Fruit fly (Drosophila melanogaster) whole organism, embryonic: ENCODE results near the gene CG13046.

ENCODE experiments used
- Antp ChIP-seq: fragments of 200-800 bp; sonication (Bioruptor generic); optimal IDR thresholded peaks from 3 replicates; lab custom pipeline; 2016; ENCODE audit warnings: missing biosample characterization, missing genetic modification characterization
- Bdp1 ChIP-seq: fragments of 200-800 bp; sonication (Bioruptor generic); optimal IDR thresholded peaks from 3 replicates; lab custom pipeline; 2016; ENCODE audit warnings: missing biosample characterization, missing genetic modification characterization
- CG12659 ChIP-seq: fragments of 200-800 bp; sonication (Bioruptor generic); optimal IDR thresholded peaks from 3 replicates; lab custom pipeline; 2017; ENCODE audit warnings: mild to moderate bottlenecking, missing biosample characterization, missing genetic modification reagents, missing genetic modification characterization
- CG13287 ChIP-seq: fragments of 200-800 bp; sonication (Bioruptor generic); IDR thresholded peaks from 2 replicates; pipeline ENCODE4 v1.3.6; 2022; ENCODE audit warnings: missing biosample characterization, missing genetic modification characterization; ENCODE audit not compliant: partially characterized antibody
- CG13296 ChIP-seq: fragments of 200-800 bp; sonication (Bioruptor generic); optimal IDR thresholded peaks from 3 replicates; lab custom pipeline; 2018; ENCODE audit warnings: missing biosample characterization, mild to moderate bottlenecking, missing genetic modification characterization
- CG13894 ChIP-seq: fragments of 200-800 bp; sonication (Bioruptor generic); optimal IDR thresholded peaks from 3 replicates; lab custom pipeline; 2018; ENCODE audit warnings: missing biosample characterization, mild to moderate bottlenecking, missing genetic modification characterization, moderate library complexity
- CG15269 ChIP-seq: fragments of 200-800 bp; sonication (Bioruptor generic); optimal IDR thresholded peaks from 2 replicates; lab custom pipeline; 2018; ENCODE audit warnings: missing biosample characterization, mild to moderate bottlenecking, missing genetic modification characterization, moderate library complexity
- CG1602 ChIP-seq: fragments of 200-800 bp; sonication (Bioruptor generic); optimal IDR thresholded peaks from 3 replicates; lab custom pipeline; 2016; ENCODE audit warnings: missing biosample characterization, missing genetic modification characterization
- CG16815 ChIP-seq: fragments of 200-800 bp; sonication (Bioruptor generic); optimal IDR thresholded peaks from 3 replicates; lab custom pipeline; 2017; ENCODE audit warnings: missing biosample characterization, mild to moderate bottlenecking, missing genetic modification characterization
- CG17328 ChIP-seq: fragments of 200-800 bp; sonication (Bioruptor generic); IDR thresholded peaks from 2 replicates; pipeline ENCODE4 v1.3.6; 2022; ENCODE audit warnings: missing biosample characterization, missing genetic modification characterization
- CG18476 ChIP-seq: fragments of 200-800 bp; sonication (Bioruptor generic); optimal IDR thresholded peaks from 2 replicates; lab custom pipeline; 2016; ENCODE audit warnings: missing biosample characterization, mild to moderate bottlenecking, missing genetic modification characterization
- CG30403 ChIP-seq: fragments of 200-800 bp; sonication (Bioruptor generic); optimal IDR thresholded peaks from 3 replicates; lab custom pipeline; 2016; ENCODE audit warnings: missing biosample characterization, missing genetic modification characterization
- CG4282 ChIP-seq: fragments of 200-800 bp; sonication (Bioruptor generic); optimal IDR thresholded peaks from 2 replicates; lab custom pipeline; 2016; ENCODE audit warnings: missing biosample characterization, missing genetic modification characterization
- CG4328 ChIP-seq: fragments of 200-800 bp; sonication (Bioruptor generic); optimal IDR thresholded peaks from 3 replicates; lab custom pipeline; 2017; ENCODE audit warnings: missing biosample characterization, missing genetic modification reagents, missing genetic modification characterization
- CG6813 ChIP-seq: fragments of 200-800 bp; sonication (Bioruptor generic); optimal IDR thresholded peaks from 2 replicates; lab custom pipeline; 2017; ENCODE audit warnings: missing biosample characterization, missing genetic modification characterization, mild to moderate bottlenecking, moderate library complexity, missing genetic modification reagents
- CG7271 ChIP-seq: fragments of 200-800 bp; sonication (Bioruptor generic); optimal IDR thresholded peaks from 2 replicates; lab custom pipeline; 2018; ENCODE audit warnings: missing biosample characterization, mild to moderate bottlenecking, missing genetic modification characterization, moderate library complexity
- CG7372 ChIP-seq: fragments of 200-800 bp; sonication (Bioruptor generic); IDR thresholded peaks from 2 replicates; pipeline ENCODE4 v1.3.6; 2022; ENCODE audit warnings: missing biosample characterization, missing genetic modification characterization
- CG7556 ChIP-seq: fragments of 200-800 bp; sonication (Bioruptor generic); optimal IDR thresholded peaks from 2 replicates; lab custom pipeline; 2017; ENCODE audit warnings: missing biosample characterization, mild to moderate bottlenecking, missing genetic modification characterization
- CG8478 ChIP-seq: fragments of >200 bp; optimal IDR thresholded peaks from 2 replicates; lab custom pipeline; 2018
- CG9609 ChIP-seq: fragments of 200-800 bp; sonication (Bioruptor generic); optimal IDR thresholded peaks from 3 replicates; lab custom pipeline; 2016; ENCODE audit warnings: missing biosample characterization, missing genetic modification characterization
- Dip3 ChIP-seq: fragments of 200-800 bp; sonication (Bioruptor generic); optimal IDR thresholded peaks from 3 replicates; lab custom pipeline; 2016; ENCODE audit warnings: missing biosample characterization, missing genetic modification characterization
- HLH3B ChIP-seq: fragments of 200-800 bp; sonication (Bioruptor generic); IDR thresholded peaks from 2 replicates; pipeline ENCODE4 v1.3.6; 2022; ENCODE audit warnings: missing biosample characterization, missing genetic modification characterization
- Jarid2 ChIP-seq: fragments of 200-800 bp; sonication (Bioruptor generic); optimal IDR thresholded peaks from 3 replicates; lab custom pipeline; 2017; ENCODE audit warnings: mild to moderate bottlenecking, missing biosample characterization, missing genetic modification reagents, missing genetic modification characterization
- Meics ChIP-seq: fragments of 200-800 bp; sonication (Bioruptor generic); optimal IDR thresholded peaks from 2 replicates; lab custom pipeline; 2017; ENCODE audit warnings: missing biosample characterization, mild to moderate bottlenecking, missing genetic modification characterization
- NC2α ChIP-seq: fragments of 200-800 bp; sonication (Bioruptor generic); optimal IDR thresholded peaks from 2 replicates; lab custom pipeline; 2016; ENCODE audit warnings: missing biosample characterization, missing genetic modification characterization
- NFAT ChIP-seq: fragments of 200-800 bp; sonication (Bioruptor generic); IDR thresholded peaks from 2 replicates; pipeline ENCODE4 v1.3.6; 2022; ENCODE audit warnings: missing biosample characterization, missing genetic modification characterization
- Oaz ChIP-seq: fragments of 200-800 bp; sonication (Bioruptor generic); IDR thresholded peaks from 2 replicates; pipeline ENCODE4 v1.3.6; 2022; ENCODE audit warnings: missing biosample characterization, missing genetic modification characterization
- Pdp1 ChIP-seq, 2 experiments: fragments of 200-800 bp; sonication (Bioruptor generic); optimal IDR thresholded peaks; 3 replicates each; lab custom pipeline; 2016; ENCODE audit warnings: missing biosample characterization in 2 of 2, missing genetic modification characterization in 2 of 2, mild to moderate bottlenecking in 1 of 2, moderate library complexity in 1 of 2
- Ptx1 ChIP-seq: fragments of 200-800 bp; sonication (Bioruptor generic); IDR thresholded peaks from 2 replicates; pipeline ENCODE4 v1.3.6; 2022; ENCODE audit warnings: missing biosample characterization, missing genetic modification characterization
- Rfx ChIP-seq: fragments of 200-800 bp; sonication (Bioruptor generic); IDR thresholded peaks from 2 replicates; pipeline ENCODE4 v1.3.6; 2022; ENCODE audit warnings: missing biosample characterization, missing genetic modification characterization
- Rx ChIP-seq: fragments of 200-800 bp; sonication (Bioruptor generic); IDR thresholded peaks from 2 replicates; pipeline ENCODE4 v1.3.6; 2022; ENCODE audit warnings: missing biosample characterization, missing genetic modification characterization
- Taf1 ChIP-seq: fragments of 200-800 bp; sonication (Bioruptor generic); IDR thresholded peaks from 2 replicates; pipeline ENCODE4 v1.3.6; 2022; ENCODE audit warnings: missing biosample characterization, missing genetic modification characterization
- Usf ChIP-seq: fragments of 200-800 bp; sonication (Bioruptor generic); optimal IDR thresholded peaks from 2 replicates; lab custom pipeline; 2017; ENCODE audit warnings: missing genotype, missing biosample characterization, missing genetic modification characterization
- Vsx1 ChIP-seq: fragments of 200-800 bp; sonication (Bioruptor generic); optimal IDR thresholded peaks from 2 replicates; lab custom pipeline; 2017; ENCODE audit warnings: missing biosample characterization, mild to moderate bottlenecking, missing genetic modification characterization, missing genetic modification reagents
- al ChIP-seq: fragments of 200-800 bp; sonication (Bioruptor generic); IDR thresholded peaks from 2 replicates; pipeline ENCODE4 v1.3.6; 2022; ENCODE audit warnings: missing biosample characterization, missing genetic modification characterization
- ato ChIP-seq: fragments of 200-800 bp; sonication (Bioruptor generic); IDR thresholded peaks from 2 replicates; pipeline ENCODE4 v1.3.6; 2022; ENCODE audit warnings: missing biosample characterization, missing genetic modification characterization; ENCODE audit not compliant: partially characterized antibody
- cad ChIP-seq: fragments of >200 bp; optimal IDR thresholded peaks from 2 replicates; lab custom pipeline; 2017; ENCODE audit warnings: missing biosample characterization, missing genetic modification characterization
- cas ChIP-seq: fragments of 200-800 bp; sonication (Bioruptor generic); IDR thresholded peaks from 2 replicates; pipeline ENCODE4 v1.3.6; 2022; ENCODE audit warnings: missing biosample characterization, missing genetic modification characterization
- chm ChIP-seq: fragments of 200-800 bp; sonication (Bioruptor generic); IDR thresholded peaks from 2 replicates; pipeline ENCODE4 v1.3.6; 2022; ENCODE audit warnings: missing biosample characterization, missing genetic modification characterization
- crc ChIP-seq: fragments of 200-800 bp; sonication (Bioruptor generic); optimal IDR thresholded peaks from 2 replicates; lab custom pipeline; 2016; ENCODE audit warnings: missing biosample characterization, missing genetic modification characterization
- ems ChIP-seq: fragments of 200-800 bp; sonication (Bioruptor generic); optimal IDR thresholded peaks from 3 replicates; lab custom pipeline; 2016; ENCODE audit warnings: missing biosample characterization, missing genetic modification characterization
- fd102C ChIP-seq: fragments of 200-800 bp; sonication (Bioruptor generic); optimal IDR thresholded peaks from 2 replicates; lab custom pipeline; 2018; ENCODE audit warnings: missing biosample characterization, mild to moderate bottlenecking, missing genetic modification characterization, moderate library complexity
- lov ChIP-seq, 2 experiments: fragments of 200-800 bp in 1 of 2; fragments of >200 bp in 1 of 2; sonication (Bioruptor generic) in 1 of 2; IDR thresholded peaks in 1 of 2; optimal IDR thresholded peaks in 1 of 2; 2 replicates in 1 of 2; 3 replicates in 1 of 2; pipeline versions ENCODE4 v1.3.6 to Lab custom; 2017 to 2022; ENCODE audit warnings: missing biosample characterization in 1 of 2, missing genetic modification characterization in 1 of 2
- mam ChIP-seq: fragments of 200-800 bp; sonication (Bioruptor generic); optimal IDR thresholded peaks from 3 replicates; lab custom pipeline; 2016; ENCODE audit warnings: missing biosample characterization, missing genetic modification characterization
- oc ChIP-seq: fragments of 200-800 bp; sonication (Bioruptor generic); optimal IDR thresholded peaks from 2 replicates; lab custom pipeline; 2018; ENCODE audit warnings: missing biosample characterization, mild to moderate bottlenecking, missing genetic modification characterization, moderate library complexity
- p53 ChIP-seq: fragments of 200-800 bp; sonication (Bioruptor generic); optimal IDR thresholded peaks from 2 replicates; lab custom pipeline; 2016; ENCODE audit warnings: missing biosample characterization, missing genetic modification characterization
- prd ChIP-seq, 3 experiments: fragments of >200 bp in 2 of 3; fragments of 200-800 bp in 1 of 3; sonication (Bioruptor generic) in 1 of 3; optimal IDR thresholded peaks in 2 of 3; IDR thresholded peaks in 1 of 3; 2 replicates in 2 of 3; 3 replicates in 1 of 3; pipeline versions ENCODE4 v1.3.6 to Lab custom; 2017 to 2022; ENCODE audit warnings: missing biosample characterization in 1 of 3, missing genetic modification characterization in 1 of 3
- schlank ChIP-seq: fragments of 200-800 bp; sonication (Bioruptor generic); optimal IDR thresholded peaks from 2 replicates; lab custom pipeline; 2018; ENCODE audit warnings: missing biosample characterization, mild to moderate bottlenecking, missing genetic modification characterization
- tin ChIP-seq: fragments of 200-800 bp; sonication (Bioruptor generic); optimal IDR thresholded peaks from 3 replicates; lab custom pipeline; 2016; ENCODE audit warnings: missing biosample characterization, missing genetic modification characterization
- ttk ChIP-seq: fragments of 200-800 bp; sonication (Bioruptor generic); IDR thresholded peaks from 2 replicates; pipeline ENCODE4 v2.1.2; 2022; ENCODE audit warnings: missing biosample characterization, missing genetic modification characterization
- wor ChIP-seq: fragments of 200-800 bp; sonication (Bioruptor generic); IDR thresholded peaks from 2 replicates; pipeline ENCODE4 v1.3.6; 2022; ENCODE audit warnings: missing biosample characterization, missing genetic modification characterization

Gene CG13046

DNA sequence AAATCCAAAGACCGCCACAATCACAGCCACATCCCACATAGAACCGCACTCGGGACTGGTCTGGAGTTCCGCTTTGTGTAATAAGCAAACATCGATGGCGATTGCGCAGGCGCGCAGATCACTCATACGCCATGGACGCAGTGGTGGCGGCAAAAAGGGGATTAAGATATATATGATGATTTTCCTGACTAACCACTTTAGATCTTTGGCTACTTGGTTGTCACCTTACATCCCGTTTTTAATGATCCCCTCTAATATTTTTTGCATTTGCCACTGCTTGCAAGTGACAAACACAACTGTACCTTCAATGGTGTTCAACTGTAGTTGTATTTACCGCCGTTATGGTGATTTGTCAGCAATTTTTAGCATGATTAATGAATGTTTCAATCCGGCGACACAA is 21.8 kb upstream of the CG13046 start (continued):
- TF ChIP-seq Oaz (GFP tag; lab: Robert Waterston, UW) = no peak
- peak; percentile 38 for TF ChIP-seq CG30403 (GFP tag; lab: Kevin White, UChicago)
- TF ChIP-seq CG4282 (GFP tag; lab: Kevin White, UChicago) = no peak
- TF ChIP-seq CG12659 (GFP tag; lab: Kevin White, UChicago) = no peak
- peak; percentile 5 for TF ChIP-seq Antp (GFP tag; lab: Kevin White, UChicago)
- TF ChIP-seq CG1602 (GFP tag; lab: Kevin White, UChicago) = no peak
- TF ChIP-seq NFAT = no peak
- TF ChIP-seq fd102C = no peak
- TF ChIP-seq mam (GFP tag; lab: Kevin White, UChicago) = peak; percentile 32
- TF ChIP-seq CG13287 (GFP tag; lab: Robert Waterston, UW) = no peak
- no peak for TF ChIP-seq ems (GFP tag; lab: Kevin White, UChicago)
- no peak for TF ChIP-seq oc (tag; lab: Kevin White, UChicago)
- TF ChIP-seq CG7556 (GFP tag; lab: Kevin White, UChicago) = no peak
- 0 out of 2 replicates have a peak, but pooled peaks have one; percentile 25 for TF ChIP-seq al (GFP tag; lab: Robert Waterston, UW)
- no peak for TF ChIP-seq Usf (GFP tag; lab: Kevin White, UChicago)
- no peak for TF ChIP-seq Jarid2 (GFP tag; lab: Kevin White, UChicago)
- TF ChIP-seq HLH3B = peak; percentile 25; the same call in 1 of the 2 replicates
- TF ChIP-seq Taf1 = no peak
- TF ChIP-seq CG9609 (GFP tag; lab: Kevin White, UChicago) = no peak
- no peak for TF ChIP-seq ttk
- no peak for TF ChIP-seq CG18476 (GFP tag; lab: Kevin White, UChicago)
- no peak for TF ChIP-seq Vsx1 (GFP tag; lab: Kevin White, UChicago)
- TF ChIP-seq CG16815 (GFP tag; lab: Kevin White, UChicago) = peak; percentile 14
- no peak for TF ChIP-seq CG6813 (GFP tag; lab: Kevin White, UChicago)
- no peak for TF ChIP-seq chm (GFP tag; lab: Robert Waterston, UW)
- no peak for TF ChIP-seq crc (GFP tag; lab: Kevin White, UChicago)
- no peak for TF ChIP-seq CG17328 (GFP tag; lab: Robert Waterston, UW)
- TF ChIP-seq CG4328 (GFP tag; lab: Kevin White, UChicago) = no peak
- no peak for TF ChIP-seq wor
- no peak for TF ChIP-seq CG13894 (tag; lab: Kevin White, UChicago)
- peak; percentile 30 for TF ChIP-seq Meics (GFP tag; lab: Kevin White, UChicago)
- TF ChIP-seq ato (GFP tag; lab: Robert Waterston, UW) = no peak
- TF ChIP-seq NC2α (GFP tag; lab: Kevin White, UChicago) = no peak
- TF ChIP-seq Rfx (GFP tag; lab: Robert Waterston, UW) = peak; percentile 71
- no peak for TF ChIP-seq Bdp1
- TF ChIP-seq p53 (GFP tag; lab: Kevin White, UChicago) = no peak
- no peak for TF ChIP-seq lov (optimal IDR thresholded peaks at IDR 0.05; lab: Kevin White, UChicago)
- no peak for TF ChIP-seq lov (GFP tag; IDR thresholded peaks at IDR 0.05; lab: Robert Waterston, UW)
- TF ChIP-seq Dip3 (GFP tag; lab: Kevin White, UChicago) = peak; percentile 5
- TF ChIP-seq CG15269 (tag; lab: Kevin White, UChicago) = peak; percentile 10
- TF ChIP-seq Rx (GFP tag; lab: Robert Waterston, UW) = no peak
- no peak for TF ChIP-seq CG8478
- 0 out of 2 replicates have a peak, but pooled peaks have one; percentile 11 for TF ChIP-seq CG7372 (GFP tag; lab: Robert Waterston, UW)
- TF ChIP-seq prd (optimal IDR thresholded peaks at IDR 0.05; lab: Kevin White, UChicago) = no peak
- no peak for TF ChIP-seq prd (GFP tag; IDR thresholded peaks at IDR 0.05; lab: Robert Waterston, UW)
- no peak for TF ChIP-seq CG13296 (GFP tag; lab: Kevin White, UChicago)
- TF ChIP-seq cad = no peak
- no peak for TF ChIP-seq Pdp1 (GFP tag; optimal IDR thresholded peaks at IDR 0.05; lab: Kevin White, UChicago)
- TF ChIP-seq tin = no peak
- 0 out of 2 replicates have a peak, but pooled peaks have one; percentile 13 for TF ChIP-seq Ptx1 (GFP tag; lab: Robert Waterston, UW)
- TF ChIP-seq CG7271 = no peak
- peak; percentile 67 for TF ChIP-seq schlank
- TF ChIP-seq cas (GFP tag; lab: Robert Waterston, UW) = no peak
